Worm (Caenorhabditis elegans) whole organism, L4 larva: ENCODE results near the gene btb-18.

Experiments used
- ama-1 ChIP-seq: fragments of 150-350 bp; optimal IDR thresholded peaks from 2 replicates; lab custom pipeline; 2014; ENCODE audit warnings: inconsistent platforms, mixed read lengths
- mes-2 ChIP-seq: sonication (generic microtip); optimal IDR thresholded peaks from 2 replicates; lab custom pipeline; 2016; ENCODE audit warnings: missing genotype, mild to moderate bottlenecking, missing genetic modification characterization, missing compliant biosample characterization; ENCODE audit not compliant: poor library complexity, severe bottlenecking
- ztf-11 ChIP-seq: fragments of 150-350 bp; optimal IDR thresholded peaks from 2 replicates; lab custom pipeline; 2014; ENCODE audit warnings: missing biosample characterization, missing genetic modification characterization

ce11 chrII:3249406-3249805 is 48.6 kb upstream of the btb-18 start, which contains the start of gene clec-124:
- TF ChIP-seq ztf-11 (tag; lab: Kevin White, UChicago) (no peak), mes-2 (tag; lab: Kevin White, UChicago) (no peak), ama-1 (no peak)
